Fruit fly (Drosophila melanogaster) whole organism: ENCODE data around the gene Gclc.

ENCODE experiments used
- CG8478 ChIP-seq: fragments of >200 bp; optimal IDR thresholded peaks from 2 replicates; lab custom pipeline; 2018; ENCODE audit warnings: inconsistent platforms
- Dll ChIP-seq: fragments of >200 bp; optimal IDR thresholded peaks from 2 replicates; lab custom pipeline; 2017
- EcR ChIP-seq, 2 experiments: fragments of >200 bp; optimal IDR thresholded peaks; 2 replicates each; lab custom pipeline; 2017; ENCODE audit warnings: missing biosample characterization in 2 of 2, missing genetic modification characterization in 2 of 2, missing genetic modification reagents in 2 of 2
- pan ChIP-seq: fragments of >200 bp; optimal IDR thresholded peaks from 2 replicates; lab custom pipeline; 2017
- psq ChIP-seq: fragments of >200 bp; optimal IDR thresholded peaks from 2 replicates; lab custom pipeline; 2017
- usp ChIP-seq: fragments of >200 bp; optimal IDR thresholded peaks from 2 replicates; lab custom pipeline; 2017; ENCODE audit warnings: missing biosample characterization, missing genetic modification characterization, mixed read lengths

Gclc gene

dm6 chrX:8101479-8102198, 14.3 kb downstream of the Gclc start, which contains the start of gene CG2258:
CG2258 (minus strand) TSS chrX:8102095.
- TF ChIP-seq EcR (GFP tag; optimal IDR thresholded peaks at IDR 0.05; lab: Kevin White, UChicago) (no peak), CG8478 (lab: Kevin White, UChicago) (no peak), usp (GFP tag; lab: Kevin White, UChicago) (no peak), Dll (lab: Kevin White, UChicago) (no peak), pan (lab: Kevin White, UChicago) (no peak), psq (lab: Kevin White, UChicago) (no peak)

DNA sequence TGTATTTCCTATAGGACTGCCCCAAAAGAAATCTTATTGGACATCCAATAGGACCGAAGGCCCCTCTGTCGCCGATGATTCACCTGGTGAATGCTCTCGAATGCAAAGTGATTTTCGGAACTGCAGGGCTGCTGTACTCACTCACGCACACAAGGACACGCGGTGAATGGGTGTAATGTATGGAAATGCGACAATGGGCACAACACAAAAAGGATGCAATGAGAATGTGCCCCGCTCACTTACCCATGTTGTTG, 15.2 kb downstream of the Gclc start:
- no peak for TF ChIP-seq Dll (lab: Kevin White, UChicago)
- TF ChIP-seq EcR (GFP tag; optimal IDR thresholded peaks at IDR 0.05; lab: Kevin White, UChicago) = no peak
- TF ChIP-seq pan (lab: Kevin White, UChicago) = no peak
- TF ChIP-seq usp (GFP tag; lab: Kevin White, UChicago) = no peak
- TF ChIP-seq psq (lab: Kevin White, UChicago) = no peak
- TF ChIP-seq CG8478 (lab: Kevin White, UChicago) = no peak

DNA sequence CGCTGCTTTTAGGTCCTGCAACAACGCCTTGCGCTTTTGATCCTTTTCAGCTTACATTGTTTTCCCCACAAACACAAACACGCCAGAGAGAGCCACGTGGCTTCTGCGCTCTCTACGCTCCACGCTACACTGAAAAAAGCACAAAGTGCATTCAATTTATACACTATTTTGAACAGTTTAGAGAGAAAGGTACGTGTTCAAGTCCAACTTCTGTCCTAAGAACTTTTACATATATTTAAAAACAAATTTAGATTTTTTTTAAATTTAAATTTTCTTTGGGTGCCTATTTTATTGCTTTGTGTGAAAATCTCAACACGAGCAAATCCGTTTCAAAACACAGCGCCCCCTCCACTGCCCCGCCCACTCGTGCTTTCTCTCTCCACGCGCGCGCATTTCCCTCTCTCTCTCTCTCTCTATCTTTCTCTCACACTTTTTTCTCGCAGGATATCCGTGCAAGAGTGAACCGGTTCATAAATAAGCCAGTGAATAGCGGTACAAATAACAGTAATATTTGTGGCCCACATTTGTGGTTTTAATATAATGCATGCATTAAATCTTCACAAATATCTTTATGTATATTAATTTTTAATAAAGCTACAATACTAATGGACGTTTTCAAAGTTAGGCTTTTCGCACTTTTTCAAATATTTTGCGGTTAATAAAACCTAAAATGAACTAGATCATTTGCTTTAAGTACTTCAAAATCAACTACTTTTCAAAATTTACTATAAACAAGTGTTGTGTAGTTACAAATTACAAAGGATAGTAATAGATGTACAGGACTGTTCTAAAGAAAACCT, 15.7 kb downstream of the Gclc start:
- no peak for TF ChIP-seq psq (lab: Kevin White, UChicago)
- no peak for TF ChIP-seq usp (GFP tag; lab: Kevin White, UChicago)
- no peak for TF ChIP-seq CG8478 (lab: Kevin White, UChicago)
- no peak for TF ChIP-seq EcR (GFP tag; optimal IDR thresholded peaks at IDR 0.05; lab: Kevin White, UChicago)
- TF ChIP-seq pan (lab: Kevin White, UChicago) = no peak
- no peak for TF ChIP-seq Dll (lab: Kevin White, UChicago)

dm6 chrX:8093722-8094177, 22.2 kb downstream of the Gclc start, which contains the start of gene UbcE2H:
UbcE2H (minus strand) TSS chrX:8094064.
- TF ChIP-seq pan (lab: Kevin White, UChicago) = no peak
- no peak for TF ChIP-seq psq (lab: Kevin White, UChicago)
- TF ChIP-seq usp (GFP tag; lab: Kevin White, UChicago) = no peak
- TF ChIP-seq Dll (lab: Kevin White, UChicago) = no peak
- TF ChIP-seq CG8478 (lab: Kevin White, UChicago) = no peak
- no peak for TF ChIP-seq EcR (GFP tag; optimal IDR thresholded peaks at IDR 0.05; lab: Kevin White, UChicago)

dm6 chrX:8092893-8093721, 22.8 kb downstream of the Gclc start:
- no peak for TF ChIP-seq Dll (lab: Kevin White, UChicago)
- TF ChIP-seq EcR (GFP tag; optimal IDR thresholded peaks at IDR 0.05; lab: Kevin White, UChicago) = peak; percentile 81 to 84
- no peak for TF ChIP-seq psq (lab: Kevin White, UChicago)
- no peak for TF ChIP-seq pan (lab: Kevin White, UChicago)
- no peak for TF ChIP-seq usp (GFP tag; lab: Kevin White, UChicago)
- TF ChIP-seq CG8478 (lab: Kevin White, UChicago) = no peak

- TF ChIP-seq usp (GFP tag; lab: Kevin White, UChicago) (no peak), psq (lab: Kevin White, UChicago) (no peak), CG8478 (lab: Kevin White, UChicago) (no peak), EcR (GFP tag; optimal IDR thresholded peaks at IDR 0.05; lab: Kevin White, UChicago) (no peak), Dll (lab: Kevin White, UChicago) (peak; percentile 85), pan (lab: Kevin White, UChicago) (no peak)
Measured at dm6 chrX:8092075-8092682, 23.8 kb downstream of the Gclc start.

DNA sequence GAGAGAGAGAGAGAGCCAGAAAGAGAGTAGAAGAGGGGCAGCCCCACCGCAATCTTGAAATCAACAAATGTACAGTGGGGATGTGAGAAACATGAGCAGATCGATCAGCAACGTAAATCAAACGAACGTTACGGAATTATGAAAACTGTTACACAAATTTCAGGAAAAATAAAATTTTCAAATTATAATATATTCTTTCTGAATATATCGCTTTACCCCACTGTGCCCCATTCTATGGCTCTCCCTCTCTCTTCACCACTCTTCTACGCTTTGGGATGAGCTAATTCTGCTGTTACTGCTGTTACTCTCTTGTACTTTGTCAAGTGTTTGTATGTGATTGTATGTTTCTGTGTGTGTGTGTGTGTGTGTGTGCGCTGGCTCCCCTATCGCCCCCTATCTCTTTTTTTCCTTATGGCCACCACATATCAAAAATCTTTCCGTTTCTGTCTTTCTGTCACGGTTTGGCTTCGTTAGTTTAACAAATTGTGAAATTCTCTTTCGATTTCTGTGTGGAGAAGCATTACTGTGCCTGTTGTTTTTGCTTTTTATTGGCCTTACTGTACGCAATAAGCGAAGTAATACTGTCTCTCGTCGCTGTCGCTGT, 24.8 kb downstream of the Gclc start:
- TF ChIP-seq CG8478 (lab: Kevin White, UChicago) (no peak), usp (GFP tag; lab: Kevin White, UChicago) (no peak), pan (lab: Kevin White, UChicago) (no peak), Dll (lab: Kevin White, UChicago) (peak; percentile 13)

- TF ChIP-seq psq (lab: Kevin White, UChicago) (no peak), usp (GFP tag; lab: Kevin White, UChicago) (no peak), pan (lab: Kevin White, UChicago) (no peak), CG8478 (lab: Kevin White, UChicago) (no peak), Dll (lab: Kevin White, UChicago) (no peak), EcR (GFP tag; optimal IDR thresholded peaks at IDR 0.05; lab: Kevin White, UChicago) (no peak)
Measured at dm6 chrX:8087113-8087512, 28.8 kb downstream of the Gclc start, which contains the start of gene CG2256. CG2256 (minus strand) TSS chrX:8087213.

dm6 chrX:8081427-8082185, 34.3 kb downstream of the Gclc start, which contains the start of gene Ldsdh1:
Ldsdh1 (minus strand) TSS chrX:8081605.
- no peak for TF ChIP-seq psq (lab: Kevin White, UChicago)
- TF ChIP-seq Dll (lab: Kevin White, UChicago) = no peak
- TF ChIP-seq usp (GFP tag; lab: Kevin White, UChicago) = no peak
- TF ChIP-seq pan (lab: Kevin White, UChicago) = no peak
- TF ChIP-seq CG8478 (lab: Kevin White, UChicago) = no peak
- TF ChIP-seq EcR (GFP tag; optimal IDR thresholded peaks at IDR 0.05; lab: Kevin White, UChicago) = no peak
